Worm (Caenorhabditis elegans) whole organism, L3 larva: Measurements from ENCODE around the gene odr-2.
A peak's percentile ranks its signal among the peaks of the same experiment; 100 is the strongest.

Experiments used
- ZK546.5 ChIP-seq: sonication (generic microtip); optimal IDR thresholded peaks from 2 replicates; lab custom pipeline; 2017; ENCODE audit warnings: missing biosample characterization, missing genetic modification characterization
- aly-2 ChIP-seq: fragments of 150-350 bp; optimal IDR thresholded peaks from 2 replicates; lab custom pipeline; 2014; ENCODE audit warnings: missing biosample characterization, missing genetic modification characterization
- ama-1 ChIP-seq: fragments of 150-350 bp; optimal IDR thresholded peaks from 2 replicates; lab custom pipeline; 2018
- ceh-28 ChIP-seq: fragments of 150-350 bp; optimal IDR thresholded peaks from 2 replicates; lab custom pipeline; 2014; ENCODE audit warnings: missing biosample characterization, missing genetic modification reagents, missing genetic modification characterization
- ceh-82 ChIP-seq: fragments of 150-350 bp; optimal IDR thresholded peaks from 2 replicates; lab custom pipeline; 2014; ENCODE audit warnings: missing biosample characterization, missing genetic modification characterization
- ceh-9 ChIP-seq: sonication (generic microtip); optimal IDR thresholded peaks from 2 replicates; lab custom pipeline; 2018; ENCODE audit warnings: missing biosample characterization, missing genetic modification characterization
- egl-5 ChIP-seq: fragments of 150-350 bp; optimal IDR thresholded peaks from 2 replicates; lab custom pipeline; 2017; ENCODE audit warnings: missing biosample characterization, missing genetic modification reagents, missing genetic modification characterization, inconsistent platforms
- elt-2 ChIP-seq: sonication (generic microtip); optimal IDR thresholded peaks from 2 replicates; lab custom pipeline; 2016; ENCODE audit warnings: missing genetic modification reagents, mild to moderate bottlenecking, missing genetic modification characterization, missing compliant biosample characterization
- elt-3 ChIP-seq, 3 experiments: fragments of 150-350 bp in 1 of 3; sonication (generic microtip) in 2 of 3; optimal IDR thresholded peaks; 2 replicates in 2 of 3; 4 replicates in 1 of 3; lab custom pipeline; 2014 to 2017; ENCODE audit warnings: missing biosample characterization in 3 of 3, missing genetic modification characterization in 3 of 3
- eor-1 ChIP-seq, 2 experiments: fragments of 150-350 bp; optimal IDR thresholded peaks; 2 replicates each; lab custom pipeline; 2014 to 2018; ENCODE audit warnings: missing biosample characterization in 2 of 2, missing genetic modification characterization in 2 of 2
- fkh-10 ChIP-seq: sonication (generic microtip); optimal IDR thresholded peaks from 2 replicates; lab custom pipeline; 2017; ENCODE audit warnings: missing biosample characterization, missing genetic modification reagents, missing genetic modification characterization
- hmg-11 ChIP-seq: sonication (generic microtip); optimal IDR thresholded peaks from 2 replicates; lab custom pipeline; 2016; ENCODE audit warnings: missing genetic modification characterization, missing compliant biosample characterization
- lin-15B ChIP-seq: fragments of 150-350 bp; optimal IDR thresholded peaks from 2 replicates; lab custom pipeline; 2014; ENCODE audit warnings: missing biosample characterization, missing genetic modification characterization
- lin-39 ChIP-seq: fragments of 150-350 bp; optimal IDR thresholded peaks from 2 replicates; lab custom pipeline; 2018; ENCODE audit warnings: missing biosample characterization, missing genetic modification reagents, missing genetic modification characterization
- lsy-12 ChIP-seq: sonication (generic microtip); optimal IDR thresholded peaks from 2 replicates; lab custom pipeline; 2016; ENCODE audit warnings: mild to moderate bottlenecking, missing genetic modification characterization, missing compliant biosample characterization
- mdl-1 ChIP-seq: fragments of 150-350 bp; optimal IDR thresholded peaks from 2 replicates; lab custom pipeline; 2014; ENCODE audit warnings: missing biosample characterization, missing genetic modification characterization
- mml-1 ChIP-seq: fragments of 150-350 bp; sonication (generic microtip); optimal IDR thresholded peaks from 3 replicates; lab custom pipeline; 2014; ENCODE audit warnings: missing biosample characterization, missing genetic modification characterization
- nfya-1 ChIP-seq: sonication (generic microtip); optimal IDR thresholded peaks from 2 replicates; lab custom pipeline; 2017; ENCODE audit warnings: missing genetic modification characterization, mild to moderate bottlenecking, missing compliant biosample characterization, antibody characterized with exemption, moderate library complexity; ENCODE audit not compliant: insufficient read depth
- nhr-23 ChIP-seq: fragments of 150-350 bp; optimal IDR thresholded peaks from 2 replicates; lab custom pipeline; 2014; ENCODE audit warnings: missing biosample characterization, missing genetic modification reagents, missing genetic modification characterization
- nhr-25 ChIP-seq: sonication (generic microtip); optimal IDR thresholded peaks from 2 replicates; lab custom pipeline; 2017; ENCODE audit warnings: missing biosample characterization, missing genetic modification characterization
- nhr-28 ChIP-seq: fragments of 150-350 bp; optimal IDR thresholded peaks from 2 replicates; lab custom pipeline; 2014; ENCODE audit warnings: missing biosample characterization, missing genetic modification characterization
- nhr-43 ChIP-seq: sonication (generic microtip); optimal IDR thresholded peaks from 2 replicates; lab custom pipeline; 2016; ENCODE audit warnings: mild to moderate bottlenecking, missing genetic modification characterization, missing compliant biosample characterization; ENCODE audit not compliant: poor library complexity, severe bottlenecking
- nhr-67 ChIP-seq: fragments of 150-350 bp; optimal IDR thresholded peaks from 2 replicates; lab custom pipeline; 2014; ENCODE audit warnings: missing biosample characterization, missing genetic modification characterization
- nhr-77 ChIP-seq: fragments of 150-350 bp; optimal IDR thresholded peaks from 2 replicates; lab custom pipeline; 2014; ENCODE audit warnings: missing biosample characterization, missing genetic modification characterization
- pha-4 ChIP-seq: fragments of 150-350 bp; optimal IDR thresholded peaks from 2 replicates; lab custom pipeline; 2014; ENCODE audit warnings: missing biosample characterization, missing genetic modification reagents, missing genetic modification characterization
- pqm-1 ChIP-seq: fragments of 150-350 bp; optimal IDR thresholded peaks from 2 replicates; lab custom pipeline; 2017; ENCODE audit warnings: missing biosample characterization, missing genetic modification characterization, inconsistent platforms
- sea-2 ChIP-seq: fragments of 150-350 bp; sonication (generic microtip); optimal IDR thresholded peaks from 4 replicates; lab custom pipeline; 2014; ENCODE audit warnings: missing biosample characterization, missing genetic modification reagents, missing genetic modification characterization
- skn-1 ChIP-seq: fragments of 150-350 bp; optimal IDR thresholded peaks from 2 replicates; lab custom pipeline; 2014; ENCODE audit warnings: missing biosample characterization, missing genetic modification characterization
- snpc-4 ChIP-seq: fragments of 150-350 bp; optimal IDR thresholded peaks from 2 replicates; lab custom pipeline; 2014; ENCODE audit warnings: missing biosample characterization, missing genetic modification characterization
- ztf-4 ChIP-seq: fragments of 150-350 bp; optimal IDR thresholded peaks from 2 replicates; lab custom pipeline; 2014; ENCODE audit warnings: missing biosample characterization, missing genetic modification characterization

Gene odr-2

ce11 chrV:7076161-7076560 is 27.2 kb upstream of the odr-2 start:
- peak; percentile 76 for TF ChIP-seq pqm-1 (tag; lab: Kevin White, UChicago)
- peak; percentile 88 for TF ChIP-seq elt-2 (tag; lab: Kevin White, UChicago)
- peak; percentile 51 for TF ChIP-seq pha-4 (tag; lab: Kevin White, UChicago)
- TF ChIP-seq sea-2 (GFP tag; lab: Kevin White, UChicago), result no peak
- no peak for TF ChIP-seq lsy-12 (tag; lab: Kevin White, UChicago)

DNA sequence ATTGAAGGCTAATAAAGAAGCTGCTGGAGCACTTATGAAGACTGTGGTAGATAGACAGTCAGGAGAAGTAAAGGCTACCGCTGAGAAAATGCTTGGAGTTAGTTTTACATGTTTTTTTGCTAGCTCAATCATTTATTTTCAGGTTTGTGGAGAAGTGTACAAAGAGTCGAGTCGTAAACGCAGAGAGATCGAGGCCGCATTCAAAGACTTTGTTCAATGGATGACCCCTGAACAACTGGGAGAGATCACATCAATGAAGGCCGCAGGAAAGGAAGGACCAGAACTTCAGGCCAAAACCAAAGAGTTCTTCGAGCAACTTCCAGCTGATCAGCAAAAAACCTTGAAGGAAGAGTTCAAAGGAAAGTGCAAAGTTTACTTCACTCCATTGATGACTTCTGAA is 24.6 kb upstream of the odr-2 start:
- TF ChIP-seq ceh-9 (tag; lab: Kevin White, UChicago) (no peak), skn-1 (tag; lab: Kevin White, UChicago) (no peak), egl-5 (tag; lab: Kevin White, UChicago) (no peak), snpc-4 (tag; lab: Kevin White, UChicago) (no peak), elt-3 (tag; optimal IDR thresholded peaks at IDR 0.05; lab: Kevin White, UChicago) (no peak), ceh-82 (tag; lab: Kevin White, UChicago) (no peak), ceh-28 (tag; lab: Kevin White, UChicago) (no peak), nhr-67 (tag; lab: Kevin White, UChicago) (no peak), sea-2 (GFP tag; lab: Kevin White, UChicago) (no peak), mdl-1 (no peak), nhr-77 (tag; lab: Kevin White, UChicago) (no peak)

DNA sequence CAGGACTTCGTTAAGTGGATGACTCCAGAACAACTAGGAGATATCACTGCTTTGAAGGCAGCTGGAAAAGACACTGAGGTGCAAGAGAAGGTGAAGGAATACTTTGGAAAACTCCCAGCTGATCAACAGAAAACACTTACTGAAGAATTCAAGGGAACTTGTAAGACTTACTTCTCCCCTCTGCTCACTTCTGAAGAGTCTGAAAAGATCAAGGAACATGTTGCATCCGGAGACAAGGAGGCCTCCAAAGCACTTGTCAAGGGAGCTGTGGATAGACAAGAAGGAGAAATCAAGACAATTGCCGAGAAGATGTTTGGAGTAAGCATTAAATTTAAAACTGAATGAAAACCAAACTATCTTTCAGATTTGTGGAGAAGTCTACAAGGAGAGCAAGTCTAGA is 24.0 kb upstream of the odr-2 start:
- TF ChIP-seq nhr-28 (tag; lab: Kevin White, UChicago) (no peak), sea-2 (GFP tag; lab: Kevin White, UChicago) (no peak), mml-1 (tag; lab: Kevin White, UChicago) (no peak)

- peak; percentile 65 for TF ChIP-seq lin-15B
- TF ChIP-seq nhr-28 (tag; lab: Kevin White, UChicago), result no peak
- TF ChIP-seq pha-4 (tag; lab: Kevin White, UChicago), result peak; percentile 50
- TF ChIP-seq nhr-23 (tag; lab: Kevin White, UChicago), result peak; percentile 64
- peak; percentile 5 for TF ChIP-seq lin-39 (tag; lab: Kevin White, UChicago)
- TF ChIP-seq elt-3 (tag; optimal IDR thresholded peaks at IDR 0.05; lab: Kevin White, UChicago), result no peak
- TF ChIP-seq ZK546.5 (tag; lab: Kevin White, UChicago), result no peak
- no peak for TF ChIP-seq ama-1
- no peak for TF ChIP-seq nhr-25 (tag; lab: Kevin White, UChicago)
- no peak for TF ChIP-seq sea-2 (GFP tag; lab: Kevin White, UChicago)
- TF ChIP-seq skn-1 (tag; lab: Kevin White, UChicago), result no peak
- TF ChIP-seq ztf-4 (tag; lab: Kevin White, UChicago), result no peak
- no peak for TF ChIP-seq eor-1 (tag; optimal IDR thresholded peaks at IDR 0.05; lab: Kevin White, UChicago)
- TF ChIP-seq snpc-4 (tag; lab: Kevin White, UChicago), result peak; percentile 57
- TF ChIP-seq nfya-1 (tag; lab: Kevin White, UChicago), result peak; percentile 49
- TF ChIP-seq aly-2 (tag; lab: Kevin White, UChicago), result no peak
- peak; percentile 55 for TF ChIP-seq nhr-43 (tag; lab: Kevin White, UChicago)
- TF ChIP-seq nhr-67 (tag; lab: Kevin White, UChicago), result no peak
- no peak for TF ChIP-seq ceh-9 (tag; lab: Kevin White, UChicago)
- peak; percentile 65 for TF ChIP-seq hmg-11 (tag; lab: Kevin White, UChicago)
- no peak for TF ChIP-seq fkh-10
Measured at ce11 chrV:7084612-7085139, 18.7 kb upstream of the odr-2 start, which contains the start of gene mys-1. Gene mys-1, minus strand, starts transcription at chrV:7084662.

DNA sequence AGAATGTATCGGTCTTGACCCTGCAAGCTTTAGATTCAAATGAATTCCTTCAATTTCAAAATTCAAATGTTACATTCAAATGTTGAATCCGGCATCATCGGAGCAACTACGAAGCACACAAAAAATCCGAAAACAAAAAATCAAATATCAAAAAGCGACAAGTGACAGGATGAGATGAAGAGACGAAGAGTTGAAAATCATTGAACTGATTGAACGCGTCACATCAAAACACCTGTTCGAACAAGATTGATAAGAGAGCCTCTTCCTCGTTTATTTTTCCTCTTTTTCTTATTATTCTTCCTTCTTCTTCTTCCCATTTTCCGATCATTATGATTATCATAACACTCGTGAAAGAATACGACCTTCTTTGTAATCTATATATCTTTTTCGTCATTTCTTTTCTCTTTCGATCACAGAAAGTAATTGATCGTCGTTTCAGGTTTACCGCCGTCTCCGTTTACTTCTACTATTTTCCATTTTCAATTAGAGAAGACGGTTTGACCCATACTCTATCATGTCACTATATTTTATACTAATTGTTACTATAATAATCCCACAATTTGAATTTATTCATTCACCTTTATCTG is 17.7 kb upstream of the odr-2 start, which contains the start of gene VC5.2:
Gene VC5.2, plus strand, starts transcription at position 439 of the 587 bp plus-strand sequence.
- peak; percentile 18 for TF ChIP-seq ceh-28 (tag; lab: Kevin White, UChicago)
- TF ChIP-seq lin-15B, result no peak
- peak; percentile 59 for TF ChIP-seq nhr-23 (tag; lab: Kevin White, UChicago)
- no peak for TF ChIP-seq nhr-77 (tag; lab: Kevin White, UChicago)
